Worm (Caenorhabditis elegans): Measurements from ENCODE around the gene R53.4.
A peak's percentile ranks its signal among the peaks of the same experiment; 100 is the strongest.

The R53.4 gene

ce11 chrII:9938877-9939276 is 29.0 kb downstream of the R53.4 start, which contains the start of the genes C05C10.7 and C05C10.5:
Gene C05C10.7 (minus strand): TSS chrII:9938971.
Gene C05C10.5 (plus strand): TSS chrII:9939040.
- TF ChIP-seq unc-130 (tag; optimal IDR thresholded peaks at IDR 0.05) (no peak), efl-1 (optimal IDR thresholded peaks at IDR 0.05) (peak in 1 of 2 experiments; percentile 10), efl-1 (GFP tag; optimal IDR thresholded peaks at IDR 0.05 in 1 of 2) (peak in 1 of 2 experiments; percentile 58)

ce11 chrII:9937611-9938010 is 30.2 kb downstream of the R53.4 start:
- TF ChIP-seq ceh-88 (GFP tag; IDR thresholded peaks at IDR 0.05): no peak
- TF ChIP-seq tlp-1 (tag; optimal IDR thresholded peaks at IDR 0.05): no peak
- no peak for TF ChIP-seq ceh-63 (GFP tag; optimal IDR thresholded peaks at IDR 0.05)
- TF ChIP-seq ceh-8 (GFP tag; optimal IDR thresholded peaks at IDR 0.05): no peak
- peak; percentile 22 for TF ChIP-seq nhr-76 (tag; optimal IDR thresholded peaks at IDR 0.05)
- TF ChIP-seq efl-3 (GFP tag; optimal IDR thresholded peaks at IDR 0.05): no peak
- peak; percentile 86 for TF ChIP-seq C16A3.4 (tag; optimal IDR thresholded peaks at IDR 0.05)
- TF ChIP-seq unc-86 (tag; optimal IDR thresholded peaks at IDR 0.05): no peak
- TF ChIP-seq fkh-10 (GFP tag; optimal IDR thresholded peaks at IDR 0.05): no peak
- TF ChIP-seq hlh-4 (tag; optimal IDR thresholded peaks at IDR 0.05): no peak
- TF ChIP-seq snpc-4 (tag; optimal IDR thresholded peaks at IDR 0.05): peak; percentile 40
- TF ChIP-seq aly-2 (tag; optimal IDR thresholded peaks at IDR 0.05): no peak
- TF ChIP-seq pqm-1 (tag; optimal IDR thresholded peaks at IDR 0.05): no peak
- no peak for TF ChIP-seq egl-13 (tag; optimal IDR thresholded peaks at IDR 0.05)
- no peak for TF ChIP-seq zag-1 (tag; optimal IDR thresholded peaks at IDR 0.05)
- TF ChIP-seq lin-14 (GFP tag; optimal IDR thresholded peaks at IDR 0.05): peak; percentile 97
- TF ChIP-seq ama-1 (optimal IDR thresholded peaks at IDR 0.05): peak; percentile 41
- TF ChIP-seq mdl-1 (tag; optimal IDR thresholded peaks at IDR 0.05): peak; percentile 37 to 98
- no peak for TF ChIP-seq nhr-28 (tag; optimal IDR thresholded peaks at IDR 0.05)
- no peak for TF ChIP-seq Y116A8C.19 (tag; optimal IDR thresholded peaks at IDR 0.05; ENCODE audit: borderline replicate concordance)
- TF ChIP-seq grh-1 (GFP tag; IDR thresholded peaks at IDR 0.05): 0 out of 2 replicates have a peak, but pooled peaks have one; percentile 8
- peak; percentile 83 for TF ChIP-seq nhr-90 (tag; optimal IDR thresholded peaks at IDR 0.05; ENCODE audit: poor library complexity)
- TF ChIP-seq fos-1 (tag; optimal IDR thresholded peaks at IDR 0.05): peak; percentile 65
- no peak for TF ChIP-seq unc-30 (tag; optimal IDR thresholded peaks at IDR 0.05)
- peak; percentile 66 for TF ChIP-seq lir-3 (tag; optimal IDR thresholded peaks at IDR 0.05; ENCODE audit: poor library complexity)
- no peak for TF ChIP-seq unc-62 (GFP tag; optimal IDR thresholded peaks at IDR 0.05)
- peak; percentile 59 for TF ChIP-seq swsn-7 (tag; optimal IDR thresholded peaks at IDR 0.05)
- TF ChIP-seq lin-39 (tag; optimal IDR thresholded peaks at IDR 0.05): peak; percentile 42
- TF ChIP-seq tbx-2 (tag; optimal IDR thresholded peaks at IDR 0.05): peak; percentile 80
- TF ChIP-seq lin-15B (tag; optimal IDR thresholded peaks at IDR 0.05): peak; percentile 11
- TF ChIP-seq jun-1 (tag; optimal IDR thresholded peaks at IDR 0.05): no peak
- TF ChIP-seq nhr-11 (tag; optimal IDR thresholded peaks at IDR 0.05): peak; percentile 88
- peak; percentile 75 to 87 for TF ChIP-seq lin-35 (GFP tag; optimal IDR thresholded peaks at IDR 0.05)
- peak; percentile 56 for TF ChIP-seq fkh-8 (tag; optimal IDR thresholded peaks at IDR 0.05)
- peak; percentile 51 for TF ChIP-seq skn-1 (tag; optimal IDR thresholded peaks at IDR 0.05)
- peak; percentile 20 for TF ChIP-seq C04F5.9 (tag; optimal IDR thresholded peaks at IDR 0.05)
- no peak for TF ChIP-seq ets-5 (GFP tag; IDR thresholded peaks at IDR 0.05)
- peak; percentile 97 for TF ChIP-seq blmp-1 (tag; optimal IDR thresholded peaks at IDR 0.05)
- no peak for TF ChIP-seq mef-2 (tag; optimal IDR thresholded peaks at IDR 0.05)
- no peak for TF ChIP-seq nhr-12 (tag; optimal IDR thresholded peaks at IDR 0.05)
- no peak for TF ChIP-seq sox-4 (tag; optimal IDR thresholded peaks at IDR 0.05)
- peak; percentile 50 for TF ChIP-seq xbp-1 (tag; optimal IDR thresholded peaks at IDR 0.05)
- TF ChIP-seq ceh-90 (tag; optimal IDR thresholded peaks at IDR 0.05): no peak
- peak; percentile 87 for TF ChIP-seq mep-1 (tag; optimal IDR thresholded peaks at IDR 0.05)
- TF ChIP-seq nhr-84 (tag; optimal IDR thresholded peaks at IDR 0.05): peak; percentile 37
- no peak for TF ChIP-seq mab-9 (GFP tag; IDR thresholded peaks at IDR 0.05)
- TF ChIP-seq efl-1 (optimal IDR thresholded peaks at IDR 0.05): peak; percentile 62 to 74
- TF ChIP-seq efl-1 (GFP tag; optimal IDR thresholded peaks at IDR 0.05 in 1 of 2): peak; percentile 68 to 96
- TF ChIP-seq elt-2 (tag; optimal IDR thresholded peaks at IDR 0.05): peak; percentile 54
- peak; percentile 43 for TF ChIP-seq dsc-1 (tag; optimal IDR thresholded peaks at IDR 0.05)
- TF ChIP-seq sptf-1 (tag; optimal IDR thresholded peaks at IDR 0.05): no peak
- peak; percentile 60 for TF ChIP-seq unc-130 (tag; optimal IDR thresholded peaks at IDR 0.05)

Measured in whole organism, L1 larva.